Worm (Caenorhabditis elegans) whole organism, young adult: ENCODE measurements around the gene pqn-16.

Experiments used
- C06A6.2 ChIP-seq: fragments of 200-800 bp; sonication (Bioruptor generic); conservative IDR thresholded peaks from 2 replicates; pipeline ENCODE4 v1.3.6; 2022; ENCODE audit warnings: missing genetic modification characterization, missing compliant biosample characterization
- F23B12.7 ChIP-seq: sonication (generic microtip); optimal IDR thresholded peaks from 2 replicates; lab custom pipeline; 2017; ENCODE audit warnings: missing genetic modification characterization, mild to moderate bottlenecking, missing compliant biosample characterization, antibody characterized with exemption, moderate library complexity; ENCODE audit not compliant: insufficient read depth
- F33H1.4 ChIP-seq: fragments of 200-800 bp; sonication (Bioruptor generic); IDR thresholded peaks from 2 replicates; pipeline ENCODE4 v1.3.6; 2022; ENCODE audit warnings: missing genetic modification reagents, missing genetic modification characterization, missing compliant biosample characterization
- F49E8.2 ChIP-seq: sonication (generic microtip); optimal IDR thresholded peaks from 3 replicates; lab custom pipeline; 2017; ENCODE audit warnings: missing genetic modification characterization, mild to moderate bottlenecking, missing compliant biosample characterization, antibody characterized with exemption, moderate library complexity; ENCODE audit not compliant: insufficient read depth
- F57A8.1 ChIP-seq: fragments of 200-800 bp; sonication (Bioruptor generic); optimal IDR thresholded peaks from 2 replicates; lab custom pipeline; 2018; ENCODE audit warnings: mild to moderate bottlenecking, missing genetic modification characterization, moderate library complexity, missing compliant biosample characterization
- K11D2.4 ChIP-seq: fragments of 200-800 bp; sonication (Bioruptor generic); IDR thresholded peaks from 2 replicates; pipeline ENCODE4 v1.3.6; 2022; ENCODE audit warnings: missing genetic modification reagents, missing genetic modification characterization, missing compliant biosample characterization
- K12H6.12 ChIP-seq: fragments of 200-800 bp; sonication (Bioruptor generic); optimal IDR thresholded peaks from 2 replicates; lab custom pipeline; 2018; ENCODE audit warnings: mild to moderate bottlenecking, missing genetic modification characterization, missing compliant biosample characterization
- ama-1 ChIP-seq, 3 experiments: fragments of 150-350 bp in 1 of 3; sonication (generic microtip) in 2 of 3; optimal IDR thresholded peaks; 2 replicates each; lab custom pipeline; 2014 to 2018; ENCODE audit warnings: missing biosample characterization in 2 of 3, missing genetic modification characterization in 2 of 3, missing genetic modification reagents in 2 of 3
- aptf-2 ChIP-seq: fragments of 200-800 bp; sonication (Bioruptor generic); conservative IDR thresholded peaks from 2 replicates; pipeline ENCODE4 v1.3.6; 2022; ENCODE audit warnings: missing genetic modification reagents, missing genetic modification characterization, missing compliant biosample characterization
- aptf-3 ChIP-seq: fragments of 200-800 bp; sonication (Bioruptor generic); IDR thresholded peaks from 2 replicates; pipeline ENCODE4 v1.3.6; 2022; ENCODE audit warnings: missing genetic modification characterization, missing compliant biosample characterization
- atf-7 ChIP-seq: sonication (generic microtip); optimal IDR thresholded peaks from 2 replicates; lab custom pipeline; 2017; ENCODE audit warnings: mild to moderate bottlenecking, missing genetic modification characterization, missing compliant biosample characterization
- attf-6 ChIP-seq: fragments of 200-800 bp; sonication (Bioruptor generic); IDR thresholded peaks from 2 replicates; pipeline ENCODE4 v1.3.6; 2022; ENCODE audit warnings: missing genetic modification reagents, missing genetic modification characterization, missing compliant biosample characterization
- cebp-1 ChIP-seq, 2 experiments: fragments of 200-800 bp in 1 of 2; sonication (Bioruptor generic) in 1 of 2; sonication (generic microtip) in 1 of 2; IDR thresholded peaks in 1 of 2; optimal IDR thresholded peaks in 1 of 2; 2 replicates each; pipeline versions ENCODE4 v1.3.6 to Lab custom; 2017 to 2022; ENCODE audit warnings: missing compliant biosample characterization in 2 of 2, missing genetic modification characterization in 2 of 2, mild to moderate bottlenecking in 1 of 2, missing genetic modification reagents in 1 of 2, moderate library complexity in 1 of 2
- ceh-58 ChIP-seq: fragments of 200-800 bp; sonication (Bioruptor generic); IDR thresholded peaks from 2 replicates; pipeline ENCODE4 v1.3.6; 2022; ENCODE audit warnings: missing genetic modification characterization, missing compliant biosample characterization
- ceh-79 ChIP-seq: sonication (generic microtip); optimal IDR thresholded peaks from 2 replicates; lab custom pipeline; 2017; ENCODE audit warnings: mild to moderate bottlenecking, missing genetic modification characterization, missing compliant biosample characterization
- dox-1 ChIP-seq: fragments of 200-800 bp; sonication (Bioruptor generic); IDR thresholded peaks from 2 replicates; pipeline ENCODE4 v1.3.6; 2022; ENCODE audit warnings: missing genetic modification reagents, missing genetic modification characterization, missing compliant biosample characterization
- egl-44 ChIP-seq: fragments of 200-800 bp; sonication (Bioruptor generic); IDR thresholded peaks from 2 replicates; pipeline ENCODE4 v1.3.6; 2022; ENCODE audit warnings: missing genetic modification reagents, missing genetic modification characterization, missing compliant biosample characterization
- egrh-3 ChIP-seq: fragments of 200-800 bp; sonication (Bioruptor generic); IDR thresholded peaks from 2 replicates; pipeline ENCODE4 v1.3.6; 2022; ENCODE audit warnings: missing genetic modification reagents, missing genetic modification characterization, missing compliant biosample characterization
- ekl-4 ChIP-seq: fragments of 200-800 bp; sonication (Bioruptor generic); IDR thresholded peaks from 2 replicates; pipeline ENCODE4 v1.3.6; 2022; ENCODE audit warnings: missing genetic modification reagents, missing genetic modification characterization, missing compliant biosample characterization
- hlh-12 ChIP-seq: sonication (generic microtip); optimal IDR thresholded peaks from 2 replicates; lab custom pipeline; 2016; ENCODE audit warnings: missing genetic modification characterization, missing compliant biosample characterization
- hmg-1.2 ChIP-seq: fragments of 200-800 bp; sonication (Bioruptor generic); IDR thresholded peaks from 2 replicates; pipeline ENCODE4 v1.3.6; 2022; ENCODE audit warnings: missing genetic modification reagents, missing genetic modification characterization, missing compliant biosample characterization
- hmg-20 ChIP-seq: fragments of 200-800 bp; sonication (Bioruptor generic); IDR thresholded peaks from 2 replicates; pipeline ENCODE4 v1.3.6; 2022; ENCODE audit warnings: missing genetic modification reagents, missing genetic modification characterization, missing compliant biosample characterization
- hrde-1 ChIP-seq: sonication (generic microtip); optimal IDR thresholded peaks from 2 replicates; lab custom pipeline; 2016; ENCODE audit warnings: missing genetic modification characterization, mild to moderate bottlenecking, missing compliant biosample characterization, moderate library complexity, missing genotype, missing genetic modification reagents, borderline replicate concordance
- lin-54 ChIP-seq: fragments of 200-800 bp; sonication (Bioruptor generic); optimal IDR thresholded peaks from 2 replicates; lab custom pipeline; 2018; ENCODE audit warnings: mild to moderate bottlenecking, missing genetic modification characterization, missing compliant biosample characterization
- madf-10 ChIP-seq: sonication (generic microtip); optimal IDR thresholded peaks from 2 replicates; lab custom pipeline; 2016; ENCODE audit warnings: mild to moderate bottlenecking, missing genetic modification characterization, missing compliant biosample characterization
- madf-6 ChIP-seq: fragments of 200-800 bp; sonication (Bioruptor generic); IDR thresholded peaks from 2 replicates; pipeline ENCODE4 v1.3.6; 2022; ENCODE audit warnings: missing genetic modification reagents, missing genetic modification characterization, missing compliant biosample characterization
- madf-8 ChIP-seq: fragments of 200-800 bp; sonication (Bioruptor generic); conservative IDR thresholded peaks from 2 replicates; pipeline ENCODE4 v1.3.6; 2022; ENCODE audit warnings: missing genetic modification reagents, missing genetic modification characterization, missing compliant biosample characterization
- mxl-1 ChIP-seq: sonication (generic microtip); optimal IDR thresholded peaks from 2 replicates; lab custom pipeline; 2016; ENCODE audit warnings: missing genetic modification characterization, missing compliant biosample characterization
- nfya-2 ChIP-seq: fragments of 200-800 bp; sonication (Bioruptor generic); IDR thresholded peaks from 2 replicates; pipeline ENCODE4 v1.3.6; 2022; ENCODE audit warnings: missing genetic modification reagents, missing genetic modification characterization, missing compliant biosample characterization
- nfyb-1 ChIP-seq: fragments of 200-800 bp; sonication (Bioruptor generic); IDR thresholded peaks from 2 replicates; pipeline ENCODE4 v1.3.6; 2022; ENCODE audit warnings: missing genetic modification reagents, missing genetic modification characterization, missing compliant biosample characterization
- nhr-120 ChIP-seq: fragments of 200-800 bp; sonication (Bioruptor generic); IDR thresholded peaks from 2 replicates; pipeline ENCODE4 v1.3.6; 2022; ENCODE audit warnings: missing genetic modification characterization, missing compliant biosample characterization
- nhr-27 ChIP-seq: fragments of 200-800 bp; sonication (Bioruptor generic); optimal IDR thresholded peaks from 2 replicates; lab custom pipeline; 2018; ENCODE audit warnings: mild to moderate bottlenecking, missing genetic modification characterization, moderate library complexity, missing compliant biosample characterization
- nhr-80 ChIP-seq: sonication (generic microtip); optimal IDR thresholded peaks from 2 replicates; lab custom pipeline; 2016; ENCODE audit warnings: missing genetic modification characterization, missing compliant biosample characterization
- nhr-90 ChIP-seq: sonication (generic microtip); optimal IDR thresholded peaks from 2 replicates; lab custom pipeline; 2016; ENCODE audit warnings: missing genotype, mild to moderate bottlenecking, missing genetic modification characterization, missing compliant biosample characterization
- rcor-1 ChIP-seq: fragments of 200-800 bp; sonication (Bioruptor generic); IDR thresholded peaks from 2 replicates; pipeline ENCODE4 v1.3.6; 2022; ENCODE audit warnings: missing genetic modification reagents, missing genetic modification characterization, missing compliant biosample characterization
- rec-8 ChIP-seq, 2 experiments: sonication (generic microtip); optimal IDR thresholded peaks; 2 replicates each; lab custom pipeline; 2016; ENCODE audit warnings: mild to moderate bottlenecking in 2 of 2, missing genetic modification characterization in 2 of 2, missing genetic modification reagents in 2 of 2, missing genotype in 2 of 2, missing biosample characterization in 1 of 2, missing compliant biosample characterization in 1 of 2, moderate library complexity in 1 of 2
- snpc-1.1 ChIP-seq: sonication (generic microtip); optimal IDR thresholded peaks from 2 replicates; lab custom pipeline; 2017; ENCODE audit warnings: missing genetic modification characterization, mild to moderate bottlenecking, missing compliant biosample characterization, antibody characterized with exemption, moderate library complexity, missing genotype, missing genetic modification reagents; ENCODE audit not compliant: insufficient read depth
- snpc-1.3 ChIP-seq: sonication (generic microtip); optimal IDR thresholded peaks from 2 replicates; lab custom pipeline; 2017; ENCODE audit warnings: missing genetic modification characterization, mild to moderate bottlenecking, missing compliant biosample characterization, antibody characterized with exemption, moderate library complexity, missing genotype, missing genetic modification reagents; ENCODE audit not compliant: insufficient read depth
- snpc-4 ChIP-seq, 5 experiments: fragments of 150-350 bp in 1 of 5; sonication (generic microtip) in 4 of 5; optimal IDR thresholded peaks; 2 replicates each; lab custom pipeline; 2014 to 2018; ENCODE audit warnings: missing genetic modification characterization in 5 of 5, missing biosample characterization in 3 of 5, antibody characterized with exemption in 2 of 5, mild to moderate bottlenecking in 2 of 5, missing compliant biosample characterization in 2 of 5, missing genotype in 2 of 5, moderate library complexity in 2 of 5, missing genetic modification reagents in 1 of 5
- tbp1 ChIP-seq: fragments of 200-800 bp; sonication (Bioruptor generic); optimal IDR thresholded peaks from 2 replicates; lab custom pipeline; 2018; ENCODE audit warnings: mild to moderate bottlenecking, missing genetic modification characterization, missing compliant biosample characterization
- tbx-9 ChIP-seq: sonication (generic microtip); optimal IDR thresholded peaks from 2 replicates; lab custom pipeline; 2016; ENCODE audit warnings: borderline replicate concordance, missing genetic modification characterization, inconsistent platforms, missing compliant biosample characterization
- ztf-18 ChIP-seq: sonication (generic microtip); optimal IDR thresholded peaks from 2 replicates; lab custom pipeline; 2016; ENCODE audit warnings: missing genotype, mild to moderate bottlenecking, missing genetic modification characterization, missing compliant biosample characterization
- ztf-25 ChIP-seq: fragments of 200-800 bp; sonication (Bioruptor generic); IDR thresholded peaks from 2 replicates; pipeline ENCODE4 v1.3.6; 2022; ENCODE audit warnings: missing genetic modification reagents, missing genetic modification characterization, missing compliant biosample characterization

pqn-16 gene

ce11 chrV:9172989-9173388, 900 bp upstream of the pqn-16 start, which contains the start of gene gad-3:
TSS of gene gad-3 (minus strand) at chrV:9173005.
- no peak for TF ChIP-seq hrde-1 (tag; lab: Kevin White, UChicago)
- peak; percentile 60 for TF ChIP-seq nhr-80 (tag; lab: Kevin White, UChicago)
- no peak for TF ChIP-seq madf-10 (tag; lab: Kevin White, UChicago)
- TF ChIP-seq aptf-2: no peak
- no peak for TF ChIP-seq nhr-27
- TF ChIP-seq snpc-4 (GFP tag; optimal IDR thresholded peaks at IDR 0.05; lab: Kevin White, UChicago): no peak
- no peak for TF ChIP-seq snpc-4 (tag; optimal IDR thresholded peaks at IDR 0.05; lab: Kevin White, UChicago)

ce11 chrV:9175218-9175837, 1.4 kb downstream of the pqn-16 start, which contains the start of gene spas-1:
TSS of gene spas-1 (plus strand) at chrV:9175789.
- TF ChIP-seq lin-54 (GFP tag; lab: Kevin White, UChicago) (peak; percentile 97), ceh-79 (tag; lab: Kevin White, UChicago) (no peak), nhr-90 (tag; lab: Kevin White, UChicago) (no peak), dox-1 (peak; percentile 85), rcor-1 (peak; percentile 85), F57A8.1 (GFP tag; lab: Kevin White, UChicago) (no peak), hlh-12 (tag; lab: Kevin White, UChicago) (no peak), mxl-1 (tag; lab: Kevin White, UChicago) (no peak), aptf-3 (GFP tag; lab: Robert Waterston, UW) (no peak), F49E8.2 (tag; lab: Kevin White, UChicago) (no peak), nfyb-1 (GFP tag; lab: Robert Waterston, UW) (peak; percentile 56; the same call in 1 of the 2 replicates), snpc-4 (GFP tag; optimal IDR thresholded peaks at IDR 0.05; lab: Kevin White, UChicago) (no peak), snpc-4 (tag; optimal IDR thresholded peaks at IDR 0.05; lab: Kevin White, UChicago) (peak in 1 of 4 experiments; percentile 76), hmg-1.2 (GFP tag; lab: Robert Waterston, UW) (peak; percentile 29; the same call in 1 of the 2 replicates), F23B12.7 (tag; lab: Kevin White, UChicago) (peak; percentile 88), ceh-58 (GFP tag; lab: Robert Waterston, UW) (no peak), madf-8 (no peak; the same call in 1 of the 2 replicates), ztf-18 (tag; lab: Kevin White, UChicago) (peak; percentile 98), egl-44 (GFP tag; lab: Robert Waterston, UW) (no peak), rec-8 (tag; optimal IDR thresholded peaks at IDR 0.05; lab: Kevin White, UChicago) (no peak), attf-6 (GFP tag; lab: Robert Waterston, UW) (no peak), F33H1.4 (GFP tag; lab: Robert Waterston, UW) (peak; percentile 52), nfya-2 (GFP tag; lab: Robert Waterston, UW) (no peak), madf-6 (GFP tag; lab: Robert Waterston, UW) (peak; percentile 72), C06A6.2 (GFP tag; lab: Robert Waterston, UW) (peak; percentile 69), hmg-20 (GFP tag; lab: Robert Waterston, UW) (no peak), K12H6.12 (peak; percentile 48), cebp-1 (GFP tag; IDR thresholded peaks at IDR 0.05; lab: Robert Waterston, UW) (0 out of 2 replicates have a peak, but pooled peaks have one; percentile 37), cebp-1 (tag; optimal IDR thresholded peaks at IDR 0.05; lab: Kevin White, UChicago) (peak; percentile 89), ama-1 (optimal IDR thresholded peaks at IDR 0.05; lab: Kevin White, UChicago) (no peak), ama-1 (GFP tag; optimal IDR thresholded peaks at IDR 0.05; lab: Kevin White, UChicago) (no peak), ztf-25 (no peak), egrh-3 (GFP tag; lab: Robert Waterston, UW) (no peak), nhr-80 (tag; lab: Kevin White, UChicago) (peak; percentile 77), ekl-4 (GFP tag; lab: Robert Waterston, UW) (peak; percentile 70; the same call in 1 of the 2 replicates), tbp1 (GFP tag; lab: Kevin White, UChicago) (peak; percentile 67), nhr-120 (GFP tag; lab: Robert Waterston, UW) (no peak), snpc-1.1 (tag; lab: Kevin White, UChicago) (peak; percentile 16), snpc-1.3 (tag; lab: Kevin White, UChicago) (no peak), K11D2.4 (peak; percentile 40; the same call in 1 of the 2 replicates), atf-7 (tag; lab: Kevin White, UChicago) (no peak), tbx-9 (tag; lab: Kevin White, UChicago) (no peak)
